Fruit fly (Drosophila melanogaster): ENCODE results near the gene CG31266.

- TF ChIP-seq usp (GFP tag; optimal IDR thresholded peaks at IDR 0.05) (no peak), psq (optimal IDR thresholded peaks at IDR 0.05) (no peak), CG8478 (optimal IDR thresholded peaks at IDR 0.05) (no peak), EcR (GFP tag; optimal IDR thresholded peaks at IDR 0.05) (no peak)
These were observed 4.5 kb upstream of the CG31266 start, which contains the start of gene CG31265 for dm6 chr3R:17127912-17128311.

Data from whole organism.